Fruit fly (Drosophila melanogaster) S2 (cell line): ENCODE measurements around the gene CG9356.

Experiments used
- CG8478 ChIP-seq: fragments of >200 bp; optimal IDR thresholded peaks from 2 replicates; lab custom pipeline; 2018
- CTCF ChIP-seq, 2 experiments: fragments of >200 bp; optimal IDR thresholded peaks; 2 replicates each; lab custom pipeline; 2018

DNA sequence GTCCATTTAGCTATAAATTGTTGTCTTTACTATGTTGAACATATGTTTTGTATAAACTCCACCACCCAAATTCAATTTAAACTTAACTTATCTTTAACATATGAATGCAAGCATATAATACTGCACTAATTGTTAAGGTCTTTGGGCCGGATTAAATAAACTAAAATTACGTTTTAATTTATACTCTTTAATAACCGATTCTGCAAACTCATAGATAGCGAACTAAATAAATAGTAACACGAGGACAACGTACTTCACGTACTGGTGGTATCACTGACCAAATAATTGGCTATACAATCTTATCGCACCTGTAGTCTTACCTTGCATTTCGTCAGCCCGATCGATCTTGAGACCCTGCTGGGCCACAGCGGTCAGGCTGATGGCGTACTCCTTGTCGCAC is 11.6 kb downstream of the CG9356 start:
- TF ChIP-seq CTCF (optimal IDR thresholded peaks at IDR 0.05; lab: Kevin White, UChicago) (no peak), CG8478 (lab: Kevin White, UChicago) (no peak)
